Fruit fly (Drosophila melanogaster) whole organism, embryonic: ENCODE measurements around the gene mxc.

Experiments
- Aef1 ChIP-seq: fragments of 200-800 bp; sonication (Bioruptor generic); IDR thresholded peaks from 3 replicates; pipeline ENCODE4 v1.3.6; 2022; ENCODE audit warnings: missing biosample characterization, missing genetic modification characterization
- B-H1 ChIP-seq: fragments of 200-800 bp; sonication (Bioruptor generic); IDR thresholded peaks from 3 replicates; pipeline ENCODE4 v1.3.6; 2022; ENCODE audit warnings: missing biosample characterization, missing genetic modification characterization
- CG11085 ChIP-seq: fragments of 200-800 bp; sonication (Bioruptor generic); IDR thresholded peaks from 2 replicates; pipeline ENCODE4 v1.3.6; 2022; ENCODE audit warnings: missing biosample characterization, missing genetic modification characterization
- CG11247 ChIP-seq: fragments of 200-800 bp; sonication (Bioruptor generic); IDR thresholded peaks from 2 replicates; pipeline ENCODE4 v1.3.6; 2022; ENCODE audit warnings: missing biosample characterization, missing genetic modification characterization
- CG11504 ChIP-seq: fragments of 200-800 bp; sonication (Bioruptor generic); optimal IDR thresholded peaks from 3 replicates; lab custom pipeline; 2019; ENCODE audit warnings: missing biosample characterization, mild to moderate bottlenecking, missing genetic modification characterization, moderate library complexity
- CG12071 ChIP-seq: fragments of 200-800 bp; sonication (Bioruptor generic); optimal IDR thresholded peaks from 3 replicates; lab custom pipeline; 2018; ENCODE audit warnings: missing biosample characterization, mild to moderate bottlenecking, missing genetic modification characterization
- CG12659 ChIP-seq: fragments of 200-800 bp; sonication (Bioruptor generic); optimal IDR thresholded peaks from 3 replicates; lab custom pipeline; 2017; ENCODE audit warnings: mild to moderate bottlenecking, missing biosample characterization, missing genetic modification reagents, missing genetic modification characterization
- CG13424 ChIP-seq: fragments of 200-800 bp; sonication (Bioruptor generic); optimal IDR thresholded peaks from 2 replicates; lab custom pipeline; 2019; ENCODE audit warnings: missing biosample characterization, mild to moderate bottlenecking, missing genetic modification characterization, moderate library complexity
- CG15011 ChIP-seq: fragments of 200-800 bp; sonication (Bioruptor generic); optimal IDR thresholded peaks from 3 replicates; lab custom pipeline; 2018; ENCODE audit warnings: missing biosample characterization, mild to moderate bottlenecking, missing genetic modification characterization
- CG17186 ChIP-seq: fragments of 200-800 bp; sonication (Bioruptor generic); optimal IDR thresholded peaks from 3 replicates; lab custom pipeline; 2017; ENCODE audit warnings: missing biosample characterization, missing genetic modification reagents, missing genetic modification characterization
- CG17385 ChIP-seq: fragments of 200-800 bp; sonication (Bioruptor generic); optimal IDR thresholded peaks from 3 replicates; lab custom pipeline; 2018; ENCODE audit warnings: missing biosample characterization, mild to moderate bottlenecking, missing genetic modification characterization
- CG18011 ChIP-seq: fragments of 200-800 bp; sonication (Bioruptor generic); optimal IDR thresholded peaks from 2 replicates; lab custom pipeline; 2017; ENCODE audit warnings: missing biosample characterization, missing genetic modification characterization, mild to moderate bottlenecking, moderate library complexity, missing genotype
- CG2712 ChIP-seq: fragments of 200-800 bp; optimal IDR thresholded peaks from 3 replicates; lab custom pipeline; 2019; ENCODE audit warnings: missing biosample characterization, mild to moderate bottlenecking, missing genetic modification characterization, moderate library complexity
- CG30020 ChIP-seq: fragments of 200-800 bp; optimal IDR thresholded peaks from 2 replicates; lab custom pipeline; 2019; ENCODE audit warnings: missing biosample characterization, mild to moderate bottlenecking, missing genetic modification characterization, moderate library complexity
- CG31224 ChIP-seq: fragments of 200-800 bp; sonication (Bioruptor generic); IDR thresholded peaks from 2 replicates; pipeline ENCODE4 v1.3.6; 2022; ENCODE audit warnings: missing biosample characterization, missing genetic modification characterization
- CG32772 ChIP-seq: fragments of 200-800 bp; sonication (Bioruptor generic); IDR thresholded peaks from 2 replicates; pipeline ENCODE4 v1.3.6; 2022; ENCODE audit warnings: missing biosample characterization, missing genetic modification characterization
- CG5245 ChIP-seq: fragments of 200-800 bp; sonication (Bioruptor generic); optimal IDR thresholded peaks from 3 replicates; lab custom pipeline; 2016; ENCODE audit warnings: missing biosample characterization, missing genetic modification characterization
- CG7357 ChIP-seq: fragments of 200-800 bp; sonication (Bioruptor generic); IDR thresholded peaks from 3 replicates; pipeline ENCODE4 v1.3.6; 2022; ENCODE audit warnings: missing biosample characterization, missing genetic modification characterization
- CG8089 ChIP-seq: fragments of 200-800 bp; sonication (Bioruptor generic); optimal IDR thresholded peaks from 3 replicates; lab custom pipeline; 2016; ENCODE audit warnings: missing biosample characterization, missing genetic modification characterization
- Dip3 ChIP-seq: fragments of 200-800 bp; sonication (Bioruptor generic); optimal IDR thresholded peaks from 3 replicates; lab custom pipeline; 2016; ENCODE audit warnings: missing biosample characterization, missing genetic modification characterization
- Eip74EF ChIP-seq, 2 experiments: fragments of 200-800 bp in 1 of 2; fragments of >200 bp in 1 of 2; sonication (Bioruptor generic) in 1 of 2; optimal IDR thresholded peaks; 2 replicates each; lab custom pipeline; 2017 to 2019; ENCODE audit warnings: missing biosample characterization in 2 of 2, missing genetic modification characterization in 2 of 2, mild to moderate bottlenecking in 1 of 2, moderate library complexity in 1 of 2
- Ets65A ChIP-seq: fragments of 200-800 bp; sonication (Bioruptor generic); peaks from one replicate; lab custom pipeline; 2016; ENCODE audit warnings: missing biosample characterization, missing genetic modification characterization
- HLH4C ChIP-seq: fragments of 200-800 bp; sonication (Bioruptor generic); IDR thresholded peaks from 3 replicates; pipeline ENCODE4 v1.3.6; 2022; ENCODE audit warnings: missing biosample characterization, missing genetic modification characterization; ENCODE audit not compliant: partially characterized antibody
- MESR4 ChIP-seq: fragments of 200-800 bp; sonication (Bioruptor generic); optimal IDR thresholded peaks from 2 replicates; lab custom pipeline; 2018; ENCODE audit warnings: missing biosample characterization, mild to moderate bottlenecking, missing genetic modification characterization, moderate library complexity
- Meics ChIP-seq: fragments of 200-800 bp; sonication (Bioruptor generic); optimal IDR thresholded peaks from 2 replicates; lab custom pipeline; 2017; ENCODE audit warnings: missing biosample characterization, mild to moderate bottlenecking, missing genetic modification characterization
- Mrtf ChIP-seq: fragments of 200-800 bp; sonication (Bioruptor generic); IDR thresholded peaks from 3 replicates; pipeline ENCODE4 v1.3.6; 2022; ENCODE audit warnings: missing biosample characterization, missing genetic modification characterization
- NC2β ChIP-seq: fragments of 200-800 bp; sonication (Bioruptor generic); optimal IDR thresholded peaks from 2 replicates; lab custom pipeline; 2016; ENCODE audit warnings: missing biosample characterization, missing genetic modification characterization
- Nf-YC ChIP-seq: fragments of 200-800 bp; optimal IDR thresholded peaks from 3 replicates; lab custom pipeline; 2019; ENCODE audit warnings: missing biosample characterization, mild to moderate bottlenecking, missing genetic modification characterization, moderate library complexity
- Scr ChIP-seq: fragments of 200-800 bp; sonication (Bioruptor generic); IDR thresholded peaks from 2 replicates; pipeline ENCODE4 v1.3.6; 2022; ENCODE audit warnings: missing biosample characterization, missing genetic modification characterization; ENCODE audit not compliant: partially characterized antibody
- Spps ChIP-seq: fragments of 200-800 bp; sonication (Bioruptor generic); optimal IDR thresholded peaks from 2 replicates; lab custom pipeline; 2018; ENCODE audit warnings: missing biosample characterization, mild to moderate bottlenecking, missing genetic modification characterization
- Taf1 ChIP-seq: fragments of 200-800 bp; sonication (Bioruptor generic); IDR thresholded peaks from 2 replicates; pipeline ENCODE4 v1.3.6; 2022; ENCODE audit warnings: missing biosample characterization, missing genetic modification characterization
- Tbp ChIP-seq: fragments of >200 bp; optimal IDR thresholded peaks from 2 replicates; lab custom pipeline; 2018; ENCODE audit warnings: missing biosample characterization, missing genetic modification characterization
- abd-A ChIP-seq: fragments of 200-800 bp; sonication (Bioruptor generic); optimal IDR thresholded peaks from 3 replicates; lab custom pipeline; 2019; ENCODE audit warnings: missing biosample characterization, mild to moderate bottlenecking, missing genetic modification characterization, moderate library complexity
- br ChIP-seq: fragments of >200 bp; optimal IDR thresholded peaks from 2 replicates; lab custom pipeline; 2017
- cato ChIP-seq: fragments of 200-800 bp; sonication (Bioruptor generic); optimal IDR thresholded peaks from 2 replicates; lab custom pipeline; 2016; ENCODE audit warnings: missing biosample characterization, missing genetic modification characterization, borderline replicate concordance
- emc ChIP-seq: fragments of 200-800 bp; sonication (Bioruptor generic); optimal IDR thresholded peaks from 2 replicates; lab custom pipeline; 2016; ENCODE audit warnings: missing biosample characterization, missing genetic modification characterization
- esg ChIP-seq: fragments of 200-800 bp; sonication (Bioruptor generic); conservative IDR thresholded peaks from 2 replicates; pipeline ENCODE4 v1.3.6; 2022; ENCODE audit warnings: missing biosample characterization, missing genetic modification characterization
- eve ChIP-seq, 2 experiments: fragments of >200 bp; optimal IDR thresholded peaks; 2 replicates each; lab custom pipeline; 2017; ENCODE audit warnings: missing biosample characterization in 2 of 2, missing genetic modification characterization in 2 of 2
- ham ChIP-seq: fragments of 200-800 bp; sonication (Bioruptor generic); IDR thresholded peaks from 2 replicates; pipeline ENCODE4 v1.3.6; 2022; ENCODE audit warnings: missing biosample characterization, missing genetic modification characterization
- knrl ChIP-seq: fragments of 200-800 bp; sonication (Bioruptor generic); IDR thresholded peaks from 3 replicates; pipeline ENCODE4 v1.3.6; 2022; ENCODE audit warnings: missing biosample characterization, missing genetic modification characterization; ENCODE audit not compliant: partially characterized antibody
- luna ChIP-seq: fragments of 200-800 bp; sonication (Bioruptor generic); optimal IDR thresholded peaks from 2 replicates; lab custom pipeline; 2016; ENCODE audit warnings: missing biosample characterization, missing genetic modification characterization
- mam ChIP-seq: fragments of 200-800 bp; sonication (Bioruptor generic); optimal IDR thresholded peaks from 3 replicates; lab custom pipeline; 2016; ENCODE audit warnings: missing biosample characterization, missing genetic modification characterization
- mld ChIP-seq: fragments of 200-800 bp; sonication (Bioruptor generic); IDR thresholded peaks from 3 replicates; pipeline ENCODE4 v1.3.6; 2022; ENCODE audit warnings: missing biosample characterization, missing genetic modification characterization; ENCODE audit not compliant: partially characterized antibody
- org-1 ChIP-seq: fragments of 200-800 bp; sonication (Bioruptor generic); optimal IDR thresholded peaks from 2 replicates; lab custom pipeline; 2017; ENCODE audit warnings: missing biosample characterization, missing genetic modification characterization
- pho ChIP-seq: fragments of 200-800 bp; sonication (Bioruptor generic); optimal IDR thresholded peaks from 2 replicates; lab custom pipeline; 2016; ENCODE audit warnings: missing biosample characterization, missing genetic modification characterization
- seq ChIP-seq: fragments of 200-800 bp; sonication (Bioruptor generic); IDR thresholded peaks from 2 replicates; pipeline ENCODE4 v1.3.6; 2022; ENCODE audit warnings: missing biosample characterization, missing genetic modification characterization
- sisA ChIP-seq: fragments of 200-800 bp; sonication (Bioruptor generic); IDR thresholded peaks from 2 replicates; pipeline ENCODE4 v1.3.6; 2022; ENCODE audit warnings: missing biosample characterization, missing genetic modification characterization
- slp2 ChIP-seq: fragments of 200-800 bp; sonication (Bioruptor generic); optimal IDR thresholded peaks from 2 replicates; lab custom pipeline; 2016; ENCODE audit warnings: missing biosample characterization, missing genetic modification characterization
- sug ChIP-seq: fragments of 200-800 bp; optimal IDR thresholded peaks from 2 replicates; lab custom pipeline; 2019; ENCODE audit warnings: missing biosample characterization, mild to moderate bottlenecking, missing genetic modification characterization, moderate library complexity
- ttk ChIP-seq: fragments of 200-800 bp; sonication (Bioruptor generic); IDR thresholded peaks from 2 replicates; pipeline ENCODE4 v2.1.2; 2022; ENCODE audit warnings: missing biosample characterization, missing genetic modification characterization
- yki ChIP-seq: fragments of >200 bp; optimal IDR thresholded peaks from 3 replicates; lab custom pipeline; 2018
- zf30C ChIP-seq: fragments of 200-800 bp; sonication (Bioruptor generic); optimal IDR thresholded peaks from 3 replicates; lab custom pipeline; 2018; ENCODE audit warnings: missing biosample characterization, mild to moderate bottlenecking, missing genetic modification characterization

mxc gene

dm6 chrX:9250161-9250831 lies 7.0 kb upstream of the mxc start, which contains the start of gene CG17754 (continued):
- no peak for TF ChIP-seq CG17385
- no peak for TF ChIP-seq sisA (GFP tag; lab: Robert Waterston, UW)
- TF ChIP-seq Aef1 (GFP tag; lab: Robert Waterston, UW): no peak
- TF ChIP-seq knrl (GFP tag; lab: Robert Waterston, UW): no peak
- no peak for TF ChIP-seq eve (GFP tag; optimal IDR thresholded peaks at IDR 0.05; lab: Kevin White, UChicago)
- no peak for TF ChIP-seq luna (GFP tag; lab: Kevin White, UChicago)
- no peak for TF ChIP-seq Ets65A (GFP tag; lab: Kevin White, UChicago)
- TF ChIP-seq Meics (GFP tag; lab: Kevin White, UChicago): no peak
- no peak for TF ChIP-seq org-1
- no peak for TF ChIP-seq ttk (GFP tag; lab: Robert Waterston, UW)
- peak; percentile 17 for TF ChIP-seq CG30020 (tag; lab: Kevin White, UChicago)
- TF ChIP-seq CG32772 (GFP tag; lab: Robert Waterston, UW): no peak
- no peak for TF ChIP-seq CG17186 (GFP tag; lab: Kevin White, UChicago)
- TF ChIP-seq pho (GFP tag; lab: Kevin White, UChicago): no peak
- no peak for TF ChIP-seq B-H1 (GFP tag; lab: Robert Waterston, UW)
- no peak for TF ChIP-seq Spps (tag; lab: Kevin White, UChicago)
- TF ChIP-seq CG11085 (GFP tag; lab: Robert Waterston, UW): no peak
- peak; percentile 27 for TF ChIP-seq CG12659 (GFP tag; lab: Kevin White, UChicago)
- TF ChIP-seq esg (GFP tag; lab: Robert Waterston, UW): no peak
- TF ChIP-seq sug (tag; lab: Kevin White, UChicago): peak; percentile 6
- no peak for TF ChIP-seq mld (GFP tag; lab: Robert Waterston, UW)
- TF ChIP-seq Scr (GFP tag; lab: Robert Waterston, UW): no peak
- no peak for TF ChIP-seq mam (GFP tag; lab: Kevin White, UChicago)
- no peak for TF ChIP-seq NC2β
- no peak for TF ChIP-seq seq
- TF ChIP-seq abd-A: no peak
- TF ChIP-seq MESR4 (GFP tag; lab: Kevin White, UChicago): peak; percentile 50
- no peak for TF ChIP-seq emc (GFP tag; lab: Kevin White, UChicago)
- no peak for TF ChIP-seq CG13424 (tag; lab: Kevin White, UChicago)
- no peak for TF ChIP-seq CG5245 (GFP tag; lab: Kevin White, UChicago)
- TF ChIP-seq Dip3 (GFP tag; lab: Kevin White, UChicago): no peak
- TF ChIP-seq ham (GFP tag; lab: Robert Waterston, UW): no peak
- no peak for TF ChIP-seq CG15011 (GFP tag; lab: Kevin White, UChicago)
- no peak for TF ChIP-seq br (lab: Kevin White, UChicago)
- TF ChIP-seq CG18011 (GFP tag; lab: Kevin White, UChicago): no peak
- no peak for TF ChIP-seq Taf1 (GFP tag; lab: Robert Waterston, UW)
- TF ChIP-seq CG8089 (GFP tag; lab: Kevin White, UChicago): no peak
- TF ChIP-seq Tbp: no peak
- TF ChIP-seq cato: no peak
- TF ChIP-seq CG12071: no peak
- TF ChIP-seq zf30C (GFP tag; lab: Kevin White, UChicago): no peak
- no peak for TF ChIP-seq Mrtf
- peak; percentile 16 for TF ChIP-seq Nf-YC
- no peak for TF ChIP-seq Eip74EF (GFP tag; optimal IDR thresholded peaks at IDR 0.05; lab: Kevin White, UChicago)
- no peak for TF ChIP-seq CG31224
- no peak for TF ChIP-seq yki (lab: Kevin White, UChicago)
- peak; percentile 13 for TF ChIP-seq CG2712 (tag; lab: Kevin White, UChicago)
- TF ChIP-seq CG11247 (GFP tag; lab: Robert Waterston, UW): no peak
- no peak for TF ChIP-seq CG7357
- no peak for TF ChIP-seq HLH4C (GFP tag; lab: Robert Waterston, UW)
- no peak for TF ChIP-seq slp2 (GFP tag; lab: Kevin White, UChicago)
- TF ChIP-seq CG11504 (tag; lab: Kevin White, UChicago): peak; percentile 40
